Fruit fly (Drosophila melanogaster): ENCODE data around the gene Cmpk.

Gene Cmpk

DNA sequence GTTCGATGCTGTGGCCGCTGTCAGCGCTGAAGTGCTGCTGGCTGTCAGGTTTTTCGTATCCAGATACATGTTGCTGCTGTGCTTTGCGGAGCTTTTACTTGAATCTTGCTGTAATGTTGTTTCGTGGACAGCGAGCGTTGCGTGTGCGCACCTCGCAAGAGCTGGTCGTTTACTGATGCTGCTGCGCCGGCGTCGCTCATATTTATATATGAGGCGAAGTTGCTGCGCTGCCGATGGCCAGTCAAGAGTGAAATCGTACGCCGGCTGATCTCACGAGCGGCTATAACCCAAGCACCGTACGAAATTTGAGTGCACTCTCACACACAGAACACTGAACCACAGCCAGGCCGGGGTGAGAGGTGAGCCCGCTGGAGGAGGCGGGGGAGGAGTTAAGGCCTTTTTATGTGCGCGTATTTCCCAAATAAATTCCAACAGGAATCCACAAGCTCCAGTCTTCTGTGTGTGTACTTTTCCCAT is 37.9 kb downstream of the Cmpk start (continued):
- TF ChIP-seq abd-A (tag; optimal IDR thresholded peaks at IDR 0.05) = no peak
- TF ChIP-seq CG4360 (GFP tag; IDR thresholded peaks at IDR 0.05) = no peak
- TF ChIP-seq CG7839 (tag; optimal IDR thresholded peaks at IDR 0.05) = no peak
- TF ChIP-seq mirr (GFP tag; optimal IDR thresholded peaks at IDR 0.05) = no peak
- TF ChIP-seq Six4 (GFP tag; optimal IDR thresholded peaks at IDR 0.05) = no peak
- 0 out of 3 replicates have a peak, but pooled peaks have one; percentile 13 for TF ChIP-seq otp (GFP tag; IDR thresholded peaks at IDR 0.05)
- TF ChIP-seq Myb (GFP tag; optimal IDR thresholded peaks at IDR 0.05) = no peak
- TF ChIP-seq CG17186 (GFP tag; optimal IDR thresholded peaks at IDR 0.05) = no peak
- TF ChIP-seq bcd (GFP tag; optimal IDR thresholded peaks at IDR 0.05) = no peak
- TF ChIP-seq CG11085 (GFP tag; IDR thresholded peaks at IDR 0.05) = no peak
- TF ChIP-seq CG12236 (GFP tag; optimal IDR thresholded peaks at IDR 0.05) = no peak
- TF ChIP-seq HLH4C (GFP tag; IDR thresholded peaks at IDR 0.05; ENCODE audit: partially characterized antibody) = no peak
- no peak for TF ChIP-seq CG14860 (GFP tag; IDR thresholded peaks at IDR 0.05; ENCODE audit: partially characterized antibody)
- TF ChIP-seq CG13296 (GFP tag; optimal IDR thresholded peaks at IDR 0.05) = no peak
- peak; percentile 76 for TF ChIP-seq Jarid2 (GFP tag; optimal IDR thresholded peaks at IDR 0.05)
- no peak for TF ChIP-seq CG4424 (GFP tag; optimal IDR thresholded peaks at IDR 0.05)
- no peak for TF ChIP-seq CG4707 (GFP tag; optimal IDR thresholded peaks at IDR 0.05)
- TF ChIP-seq Sry-β (GFP tag; optimal IDR thresholded peaks at IDR 0.05) = no peak
- TF ChIP-seq CG9727 (GFP tag; optimal IDR thresholded peaks at IDR 0.05) = no peak
- no peak for TF ChIP-seq zfh2 (GFP tag; optimal IDR thresholded peaks at IDR 0.05)
- TF ChIP-seq HHEX (GFP tag; optimal IDR thresholded peaks at IDR 0.05) = no peak
- 0 out of 2 replicates have a peak, but pooled peaks have one; percentile 29 for TF ChIP-seq aop (GFP tag; IDR thresholded peaks at IDR 0.05)
- no peak for TF ChIP-seq CG3163 (GFP tag; optimal IDR thresholded peaks at IDR 0.05)
- TF ChIP-seq PHDP (tag; optimal IDR thresholded peaks at IDR 0.05) = no peak
- TF ChIP-seq Atf3 (GFP tag; optimal IDR thresholded peaks at IDR 0.05) = no peak
- TF ChIP-seq CG10321 (GFP tag; IDR thresholded peaks at IDR 0.05) = no peak
- TF ChIP-seq CG16815 (GFP tag; optimal IDR thresholded peaks at IDR 0.05) = no peak
- no peak for TF ChIP-seq B-H1 (GFP tag; IDR thresholded peaks at IDR 0.05)
- no peak for TF ChIP-seq CHES-1-like (GFP tag; optimal IDR thresholded peaks at IDR 0.05)
- no peak for TF ChIP-seq Hr51 (GFP tag; optimal IDR thresholded peaks at IDR 0.05)
- TF ChIP-seq pfk (GFP tag; optimal IDR thresholded peaks at IDR 0.05) = no peak
- TF ChIP-seq CG16779 (GFP tag; IDR thresholded peaks at IDR 0.05) = no peak
- peak; percentile 22 for TF ChIP-seq NC2α (GFP tag; optimal IDR thresholded peaks at IDR 0.05)
- TF ChIP-seq insv (GFP tag; optimal IDR thresholded peaks at IDR 0.05) = peak in 1 of 2 experiments; percentile 86
- no peak for TF ChIP-seq gsb-n (tag; optimal IDR thresholded peaks at IDR 0.05)
- 0 out of 2 replicates have a peak, but pooled peaks have one; percentile 40 for TF ChIP-seq CG42726 (GFP tag; IDR thresholded peaks at IDR 0.05; ENCODE audit: partially characterized antibody)
- TF ChIP-seq disco-r (GFP tag; optimal IDR thresholded peaks at IDR 0.05) = no peak
- peak; percentile 72 for TF ChIP-seq kni (GFP tag; optimal IDR thresholded peaks at IDR 0.05)
- peak; percentile 68 for TF ChIP-seq crol (GFP tag; IDR thresholded peaks at IDR 0.05)
- no peak for TF ChIP-seq D19A (tag; optimal IDR thresholded peaks at IDR 0.05)
- peak; percentile 80 for TF ChIP-seq CG11504 (tag; optimal IDR thresholded peaks at IDR 0.05)
- no peak for TF ChIP-seq run (tag; optimal IDR thresholded peaks at IDR 0.05)
- TF ChIP-seq cato (GFP tag; optimal IDR thresholded peaks at IDR 0.05; ENCODE audit: borderline replicate concordance) = no peak
- no peak for TF ChIP-seq Dad (GFP tag; optimal IDR thresholded peaks at IDR 0.05)
- TF ChIP-seq NFAT (GFP tag; IDR thresholded peaks at IDR 0.05) = 0 out of 2 replicates have a peak, but pooled peaks have one; percentile 29
- no peak for TF ChIP-seq amos (GFP tag; IDR thresholded peaks at IDR 0.05; ENCODE audit: partially characterized antibody)
- TF ChIP-seq nom (GFP tag; optimal IDR thresholded peaks at IDR 0.05) = no peak
- TF ChIP-seq CG3995 (GFP tag; optimal IDR thresholded peaks at IDR 0.05) = no peak
- TF ChIP-seq Dip3 (GFP tag; optimal IDR thresholded peaks at IDR 0.05) = no peak
- no peak for TF ChIP-seq ara (GFP tag; IDR thresholded peaks at IDR 0.05)

Measured in whole organism, embryonic.